Worm (Caenorhabditis elegans): ENCODE results near the gene C39B5.14.

Gene C39B5.14

DNA sequence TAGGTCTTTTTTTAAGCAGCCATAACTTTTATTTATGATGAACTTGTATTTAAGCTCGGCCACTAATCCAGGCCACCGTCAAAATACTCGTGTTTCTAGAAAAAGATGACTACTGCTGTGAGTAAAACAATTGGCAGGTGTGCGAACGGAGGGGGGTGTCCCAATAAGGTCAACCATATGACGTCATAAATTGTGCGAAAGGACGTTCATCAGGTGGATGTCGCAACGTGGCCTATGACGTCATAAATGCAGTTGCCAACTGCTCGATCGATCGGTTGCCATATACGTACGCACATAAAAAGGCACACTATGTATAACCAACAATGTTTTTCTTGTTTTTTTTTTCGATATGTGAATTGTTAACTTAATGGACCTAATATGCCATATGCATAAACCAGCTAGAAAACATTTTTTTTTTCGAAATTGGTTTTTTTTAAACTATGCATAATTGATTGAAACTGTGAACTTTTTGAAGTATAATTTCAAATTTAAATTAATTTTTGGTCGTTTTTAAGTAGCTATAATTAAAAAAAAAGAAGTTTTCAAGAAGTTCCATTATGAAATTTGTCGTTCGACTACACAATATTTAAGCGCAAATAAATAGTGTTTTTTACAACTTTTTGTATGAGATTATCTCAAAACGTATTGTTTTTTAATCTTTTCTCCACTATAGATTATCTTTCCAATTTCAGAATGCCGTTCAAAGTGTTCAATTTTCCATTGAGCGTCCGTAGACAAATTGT is 23.1 kb downstream of the C39B5.14 start, which contains the start of gene C39B5.2:
C39B5.2 (plus strand) TSS at position 693 of the 743 bp plus-strand sequence.
- TF ChIP-seq ceh-43 (GFP tag; optimal IDR thresholded peaks at IDR 0.05), result no peak
- TF ChIP-seq sem-2 (GFP tag; optimal IDR thresholded peaks at IDR 0.05), result no peak
- no peak for TF ChIP-seq lsy-2 (tag; optimal IDR thresholded peaks at IDR 0.05)
- TF ChIP-seq nhr-12 (tag; optimal IDR thresholded peaks at IDR 0.05), result no peak
- no peak for TF ChIP-seq nhr-237 (tag; optimal IDR thresholded peaks at IDR 0.05)
- no peak for TF ChIP-seq unc-120 (tag; optimal IDR thresholded peaks at IDR 0.05; ENCODE audit: poor library complexity, severe bottlenecking)
- TF ChIP-seq bed-3 (GFP tag; optimal IDR thresholded peaks at IDR 0.05), result no peak
- TF ChIP-seq pha-4 (tag; optimal IDR thresholded peaks at IDR 0.05), result no peak
- no peak for TF ChIP-seq ham-2 (GFP tag; optimal IDR thresholded peaks at IDR 0.05)
- no peak for TF ChIP-seq mls-2 (tag; optimal IDR thresholded peaks at IDR 0.05)
- TF ChIP-seq elt-1 (tag; optimal IDR thresholded peaks at IDR 0.05; ENCODE audit: borderline replicate concordance, insufficient read depth), result no peak
- no peak for TF ChIP-seq mab-5 (tag; optimal IDR thresholded peaks at IDR 0.05)
- TF ChIP-seq unc-39 (tag; optimal IDR thresholded peaks at IDR 0.05), result no peak
- TF ChIP-seq blmp-1 (tag; optimal IDR thresholded peaks at IDR 0.05), result no peak
- peak; percentile 78 for TF ChIP-seq cnd-1 (tag; optimal IDR thresholded peaks at IDR 0.05)
- peak; percentile 96 for TF ChIP-seq nhr-2 (tag; optimal IDR thresholded peaks at IDR 0.05)
- TF ChIP-seq mep-1 (tag; optimal IDR thresholded peaks at IDR 0.05), result peak; percentile 12
- TF ChIP-seq nhr-28 (tag; optimal IDR thresholded peaks at IDR 0.05), result no peak
- peak; percentile 28 for TF ChIP-seq lin-13 (tag; optimal IDR thresholded peaks at IDR 0.05)
- TF ChIP-seq nhr-76 (tag; optimal IDR thresholded peaks at IDR 0.05), result no peak
- TF ChIP-seq tbx-8 (GFP tag; optimal IDR thresholded peaks at IDR 0.05), result no peak
- no peak for TF ChIP-seq snpc-4 (tag; optimal IDR thresholded peaks at IDR 0.05)
- TF ChIP-seq drap-1 (GFP tag; optimal IDR thresholded peaks at IDR 0.05), result no peak
- TF ChIP-seq hlh-1 (tag; optimal IDR thresholded peaks at IDR 0.05), result no peak
- TF ChIP-seq unc-62 (GFP tag; optimal IDR thresholded peaks at IDR 0.05), result no peak
- peak; percentile 80 for TF ChIP-seq ceh-39 (tag; optimal IDR thresholded peaks at IDR 0.05)
- no peak for TF ChIP-seq elt-3 (tag; optimal IDR thresholded peaks at IDR 0.05)
- TF ChIP-seq sptf-1 (tag; optimal IDR thresholded peaks at IDR 0.05), result no peak
- peak; percentile 99 for TF ChIP-seq zip-8 (tag; optimal IDR thresholded peaks at IDR 0.05)
- TF ChIP-seq flh-1 (GFP tag; optimal IDR thresholded peaks at IDR 0.05), result no peak
- no peak for TF ChIP-seq ceh-83 (GFP tag; optimal IDR thresholded peaks at IDR 0.05)
- TF ChIP-seq M03D4.4 (tag; optimal IDR thresholded peaks at IDR 0.05), result no peak
- peak; percentile 38 for TF ChIP-seq ztf-11 (tag; optimal IDR thresholded peaks at IDR 0.05)
- no peak for TF ChIP-seq lin-32 (GFP tag; optimal IDR thresholded peaks at IDR 0.05)
- TF ChIP-seq ces-1 (GFP tag; optimal IDR thresholded peaks at IDR 0.05), result no peak

DNA sequence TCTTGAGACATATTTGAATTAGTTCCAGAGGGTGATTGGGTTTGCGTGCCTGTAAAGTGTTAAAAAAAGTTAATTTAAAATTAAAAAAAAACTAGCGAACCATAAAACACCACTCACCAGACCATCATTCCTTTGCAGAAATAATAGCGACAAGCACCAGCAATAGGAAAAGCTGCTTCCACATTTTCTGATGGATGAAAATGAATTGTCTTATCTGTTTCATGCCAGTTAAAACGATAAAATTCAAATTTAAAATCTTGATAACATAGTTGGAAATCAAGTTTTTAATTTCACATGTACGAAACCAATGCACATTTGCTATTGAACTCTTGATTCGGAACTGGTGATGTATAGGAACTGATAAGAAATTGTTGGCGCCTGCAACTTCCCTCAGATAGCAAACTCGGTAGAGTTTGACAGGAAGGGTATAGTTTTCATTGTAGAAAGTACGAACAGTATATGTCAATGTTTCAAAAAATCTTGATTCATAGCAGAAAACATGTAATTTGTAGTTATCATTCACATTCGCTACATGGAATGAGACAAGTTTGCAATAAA is 28.4 kb downstream of the C39B5.14 start, which contains the start of gene C39B5.10:
C39B5.10 (minus strand) TSS at position 51 of the 558 bp plus-strand sequence.
- TF ChIP-seq lin-32 (GFP tag; optimal IDR thresholded peaks at IDR 0.05), result no peak
- no peak for TF ChIP-seq mep-1 (tag; optimal IDR thresholded peaks at IDR 0.05)
- TF ChIP-seq elt-3 (tag; optimal IDR thresholded peaks at IDR 0.05), result no peak
- no peak for TF ChIP-seq ces-1 (GFP tag; optimal IDR thresholded peaks at IDR 0.05)
- TF ChIP-seq nhr-76 (tag; optimal IDR thresholded peaks at IDR 0.05), result no peak
- no peak for TF ChIP-seq hlh-1 (tag; optimal IDR thresholded peaks at IDR 0.05)
- TF ChIP-seq tbx-8 (GFP tag; optimal IDR thresholded peaks at IDR 0.05), result no peak
- no peak for TF ChIP-seq snpc-4 (tag; optimal IDR thresholded peaks at IDR 0.05)
- TF ChIP-seq nhr-12 (tag; optimal IDR thresholded peaks at IDR 0.05), result no peak
- no peak for TF ChIP-seq unc-120 (tag; optimal IDR thresholded peaks at IDR 0.05; ENCODE audit: poor library complexity, severe bottlenecking)
- TF ChIP-seq flh-1 (GFP tag; optimal IDR thresholded peaks at IDR 0.05), result no peak
- no peak for TF ChIP-seq M03D4.4 (tag; optimal IDR thresholded peaks at IDR 0.05)
- no peak for TF ChIP-seq cnd-1 (tag; optimal IDR thresholded peaks at IDR 0.05)
- TF ChIP-seq nhr-2 (tag; optimal IDR thresholded peaks at IDR 0.05), result no peak
- TF ChIP-seq lsy-2 (tag; optimal IDR thresholded peaks at IDR 0.05), result no peak

DNA sequence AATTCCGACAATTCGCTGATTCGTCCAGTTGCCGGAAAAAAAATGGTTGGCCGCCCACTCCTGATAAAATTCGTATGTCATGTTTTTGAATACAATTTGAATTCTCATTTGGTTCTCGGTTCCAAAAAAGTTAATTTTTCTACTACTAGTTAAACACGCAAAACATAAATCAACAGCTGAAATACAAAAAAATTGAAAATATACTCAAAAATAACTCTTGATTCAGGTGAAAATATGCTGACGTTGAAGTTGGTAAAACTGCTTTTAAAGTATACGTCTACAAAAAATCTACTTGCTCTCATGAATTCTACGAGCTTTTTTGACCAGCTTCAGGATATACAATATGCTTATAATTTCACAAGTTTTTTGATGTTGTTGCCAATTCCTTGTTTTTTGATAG is 29.3 kb downstream of the C39B5.14 start, which contains the start of gene srz-56:
srz-56 (plus strand) TSS at position 301 of the 400 bp plus-strand sequence.
- TF ChIP-seq nhr-2 (tag; optimal IDR thresholded peaks at IDR 0.05) (no peak), nhr-76 (tag; optimal IDR thresholded peaks at IDR 0.05) (no peak), ceh-39 (tag; optimal IDR thresholded peaks at IDR 0.05) (no peak), M03D4.4 (tag; optimal IDR thresholded peaks at IDR 0.05) (no peak), snpc-4 (tag; optimal IDR thresholded peaks at IDR 0.05) (no peak), lin-32 (GFP tag; optimal IDR thresholded peaks at IDR 0.05) (no peak), ces-1 (GFP tag; optimal IDR thresholded peaks at IDR 0.05) (no peak), nhr-28 (tag; optimal IDR thresholded peaks at IDR 0.05) (no peak), unc-39 (tag; optimal IDR thresholded peaks at IDR 0.05) (no peak), bed-3 (GFP tag; optimal IDR thresholded peaks at IDR 0.05) (no peak), cnd-1 (tag; optimal IDR thresholded peaks at IDR 0.05) (no peak), drap-1 (GFP tag; optimal IDR thresholded peaks at IDR 0.05) (no peak), lsy-2 (tag; optimal IDR thresholded peaks at IDR 0.05) (no peak), pha-4 (tag; optimal IDR thresholded peaks at IDR 0.05) (no peak), sem-2 (GFP tag; optimal IDR thresholded peaks at IDR 0.05) (no peak), sptf-1 (tag; optimal IDR thresholded peaks at IDR 0.05) (no peak), nhr-237 (tag; optimal IDR thresholded peaks at IDR 0.05) (no peak)
